Fruit fly (Drosophila melanogaster) whole organism, prepupa: Measurements from ENCODE around the gene CG45065.

Experiments
- CG10669 ChIP-seq: fragments of 200-800 bp; sonication (Bioruptor generic); optimal IDR thresholded peaks from 3 replicates; lab custom pipeline; 2018; ENCODE audit warnings: missing biosample characterization, mild to moderate bottlenecking, missing genetic modification characterization, moderate library complexity
- CG11902 ChIP-seq: fragments of 200-800 bp; sonication (Bioruptor generic); optimal IDR thresholded peaks from 3 replicates; lab custom pipeline; 2016; ENCODE audit warnings: missing biosample characterization, missing genetic modification characterization
- CG31627 ChIP-seq: fragments of 200-800 bp; sonication (Bioruptor generic); optimal IDR thresholded peaks from 3 replicates; lab custom pipeline; 2016; ENCODE audit warnings: missing biosample characterization, missing genetic modification characterization
- CG9139 ChIP-seq: fragments of 200-800 bp; sonication (Bioruptor generic); optimal IDR thresholded peaks from 3 replicates; lab custom pipeline; 2017; ENCODE audit warnings: missing biosample characterization, mild to moderate bottlenecking, missing genetic modification characterization
- Hr38 ChIP-seq: sonication (Bioruptor generic); optimal IDR thresholded peaks from 2 replicates; lab custom pipeline; 2016; ENCODE audit warnings: missing biosample characterization, missing genetic modification characterization
- Smox ChIP-seq: fragments of 200-800 bp; sonication (Bioruptor generic); optimal IDR thresholded peaks from 3 replicates; lab custom pipeline; 2016; ENCODE audit warnings: missing biosample characterization, missing genetic modification characterization
- acj6 ChIP-seq: fragments of 200-800 bp; sonication (Bioruptor generic); optimal IDR thresholded peaks from 3 replicates; lab custom pipeline; 2016; ENCODE audit warnings: missing biosample characterization, missing genetic modification characterization
- cyc ChIP-seq: fragments of 200-800 bp; sonication (Bioruptor generic); optimal IDR thresholded peaks from 3 replicates; lab custom pipeline; 2016; ENCODE audit warnings: missing biosample characterization, missing genetic modification characterization
- dac ChIP-seq: fragments of 200-800 bp; sonication (Bioruptor generic); optimal IDR thresholded peaks from 2 replicates; lab custom pipeline; 2017; ENCODE audit warnings: missing biosample characterization, mild to moderate bottlenecking, missing genetic modification characterization
- eg ChIP-seq: fragments of 200-800 bp; sonication (Bioruptor generic); IDR thresholded peaks from 3 replicates; pipeline ENCODE4 v1.3.6; 2022; ENCODE audit warnings: missing biosample characterization, missing genetic modification characterization
- fd59A ChIP-seq: fragments of 200-800 bp; sonication (Bioruptor generic); optimal IDR thresholded peaks from 2 replicates; lab custom pipeline; 2017; ENCODE audit warnings: missing biosample characterization, mild to moderate bottlenecking, missing genetic modification characterization, missing genetic modification reagents

- TF ChIP-seq CG11902 (GFP tag; lab: Kevin White, UChicago), result no peak
- TF ChIP-seq CG9139 (GFP tag; lab: Kevin White, UChicago), result no peak
- peak; percentile 18 for TF ChIP-seq CG31627 (GFP tag; lab: Kevin White, UChicago)
- TF ChIP-seq cyc (GFP tag; lab: Kevin White, UChicago), result no peak
- TF ChIP-seq Hr38 (GFP tag; lab: Kevin White, UChicago), result no peak
- TF ChIP-seq eg, result peak; percentile 16; the same call in 1 of the 3 replicates
- no peak for TF ChIP-seq acj6 (GFP tag; lab: Kevin White, UChicago)
- no peak for TF ChIP-seq Smox (GFP tag; lab: Kevin White, UChicago)
- TF ChIP-seq fd59A (GFP tag; lab: Kevin White, UChicago), result no peak
- TF ChIP-seq dac (GFP tag; lab: Kevin White, UChicago), result no peak
- no peak for TF ChIP-seq CG10669 (GFP tag; lab: Kevin White, UChicago)
These were observed 56.3 kb downstream of the CG45065 start, which contains the start of gene rut for dm6 chrX:14825922-14826617.
